Worm (Caenorhabditis elegans): ENCODE measurements around the gene atln-1.

DNA sequence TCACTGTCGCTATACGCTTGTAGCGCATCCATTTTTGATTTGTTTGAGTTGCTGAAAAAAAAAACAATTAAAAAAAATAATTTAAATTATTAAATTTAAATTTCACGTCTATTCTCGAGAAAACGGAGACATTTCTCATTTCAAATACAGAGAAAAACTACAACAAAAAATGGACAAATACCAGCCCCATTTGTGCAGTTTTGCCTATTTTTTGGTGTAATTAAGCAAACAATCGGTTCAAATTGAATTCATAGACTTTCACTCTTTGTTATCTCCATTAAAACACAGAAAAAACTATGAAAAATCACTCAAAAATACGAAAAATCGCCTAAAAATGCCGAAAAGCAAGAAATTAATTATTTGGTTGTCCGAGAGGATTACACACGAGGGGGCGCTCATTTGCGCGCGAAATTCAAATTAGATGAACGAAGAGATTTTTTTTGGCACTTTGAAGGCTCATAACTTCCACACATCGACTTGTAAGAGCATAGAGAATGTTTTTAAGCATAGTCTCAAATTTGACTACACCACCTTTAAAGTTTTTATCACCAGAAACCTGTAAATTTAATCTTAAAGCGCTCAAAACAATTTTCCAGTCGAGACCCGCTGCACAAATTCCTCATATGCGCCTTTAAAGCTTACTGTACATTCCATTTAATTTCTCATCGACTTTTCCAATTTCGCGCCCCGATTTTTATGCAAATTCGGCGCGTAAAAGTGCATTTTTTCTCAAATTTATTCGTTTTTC, 5.5 kb upstream of the atln-1 start, which contains the start of gene Y54G2A.12:
- no peak for TF ChIP-seq ztf-4 (tag; optimal IDR thresholded peaks at IDR 0.05)
- TF ChIP-seq nhr-11 (tag; optimal IDR thresholded peaks at IDR 0.05), result no peak
- TF ChIP-seq unc-130 (tag; optimal IDR thresholded peaks at IDR 0.05), result no peak

All from whole organism, L1 larva.